Fruit fly (Drosophila melanogaster) whole organism, embryonic: ENCODE results near the gene peb.

Experiments
- Adf1 ChIP-seq: fragments of 200-800 bp; sonication (Bioruptor generic); IDR thresholded peaks from 2 replicates; pipeline ENCODE4 v1.3.6; 2022; ENCODE audit warnings: missing biosample characterization, missing genetic modification characterization
- BtbVII ChIP-seq: fragments of 200-800 bp; sonication (Bioruptor generic); optimal IDR thresholded peaks from 3 replicates; lab custom pipeline; 2017; ENCODE audit warnings: missing biosample characterization, mild to moderate bottlenecking, missing genetic modification characterization
- CG10209 ChIP-seq: fragments of 200-800 bp; sonication (Bioruptor generic); optimal IDR thresholded peaks from 3 replicates; lab custom pipeline; 2017; ENCODE audit warnings: missing biosample characterization, mild to moderate bottlenecking, missing genetic modification characterization, missing genetic modification reagents
- CG11085 ChIP-seq: fragments of 200-800 bp; sonication (Bioruptor generic); IDR thresholded peaks from 2 replicates; pipeline ENCODE4 v1.3.6; 2022; ENCODE audit warnings: missing biosample characterization, missing genetic modification characterization
- CG12219 ChIP-seq: fragments of 200-800 bp; sonication (Bioruptor generic); optimal IDR thresholded peaks from 3 replicates; lab custom pipeline; 2018; ENCODE audit warnings: missing biosample characterization, mild to moderate bottlenecking, missing genetic modification characterization
- CG1233 ChIP-seq: fragments of 200-800 bp; sonication (Bioruptor generic); optimal IDR thresholded peaks from 4 replicates; lab custom pipeline; 2018; ENCODE audit warnings: missing biosample characterization, mild to moderate bottlenecking, missing genetic modification characterization
- CG12769 ChIP-seq: fragments of 200-800 bp; sonication (Bioruptor generic); optimal IDR thresholded peaks from 2 replicates; lab custom pipeline; 2019; ENCODE audit warnings: missing biosample characterization, mild to moderate bottlenecking, missing genetic modification characterization, moderate library complexity
- CG13296 ChIP-seq: fragments of 200-800 bp; sonication (Bioruptor generic); optimal IDR thresholded peaks from 3 replicates; lab custom pipeline; 2018; ENCODE audit warnings: missing biosample characterization, mild to moderate bottlenecking, missing genetic modification characterization
- CG14710 ChIP-seq: fragments of 200-800 bp; sonication (Bioruptor generic); optimal IDR thresholded peaks from 3 replicates; lab custom pipeline; 2019; ENCODE audit warnings: missing biosample characterization, mild to moderate bottlenecking, missing genetic modification characterization, moderate library complexity
- CG15479 ChIP-seq: fragments of 200-800 bp; sonication (Bioruptor generic); optimal IDR thresholded peaks from 3 replicates; lab custom pipeline; 2019; ENCODE audit warnings: missing biosample characterization, mild to moderate bottlenecking, missing genetic modification characterization, moderate library complexity
- CG15696 ChIP-seq: fragments of 200-800 bp; sonication (Bioruptor generic); optimal IDR thresholded peaks from 2 replicates; lab custom pipeline; 2019; ENCODE audit warnings: missing biosample characterization, mild to moderate bottlenecking, missing genetic modification characterization, moderate library complexity
- CG1647 ChIP-seq: fragments of 200-800 bp; sonication (Bioruptor generic); optimal IDR thresholded peaks from 3 replicates; lab custom pipeline; 2016; ENCODE audit warnings: missing biosample characterization, missing genetic modification characterization
- CG18011 ChIP-seq: fragments of 200-800 bp; sonication (Bioruptor generic); optimal IDR thresholded peaks from 2 replicates; lab custom pipeline; 2017; ENCODE audit warnings: missing biosample characterization, missing genetic modification characterization, mild to moderate bottlenecking, moderate library complexity, missing genotype
- CG18619 ChIP-seq: fragments of 200-800 bp; sonication (Bioruptor generic); optimal IDR thresholded peaks from 3 replicates; lab custom pipeline; 2017; ENCODE audit warnings: missing biosample characterization, mild to moderate bottlenecking, missing genetic modification characterization
- CG2875 ChIP-seq: fragments of 200-800 bp; sonication (Bioruptor generic); optimal IDR thresholded peaks from 2 replicates; lab custom pipeline; 2017; ENCODE audit warnings: missing biosample characterization, mild to moderate bottlenecking, missing genetic modification characterization, missing genetic modification reagents
- CG3065 ChIP-seq: fragments of 200-800 bp; sonication (Bioruptor generic); optimal IDR thresholded peaks from 2 replicates; lab custom pipeline; 2016; ENCODE audit warnings: missing biosample characterization, missing genetic modification characterization
- CG34376 ChIP-seq: fragments of 200-800 bp; sonication (Bioruptor generic); optimal IDR thresholded peaks from 2 replicates; lab custom pipeline; 2018; ENCODE audit warnings: missing biosample characterization, mild to moderate bottlenecking, missing genetic modification characterization
- CG3995 ChIP-seq: fragments of 200-800 bp; sonication (Bioruptor generic); optimal IDR thresholded peaks from 3 replicates; lab custom pipeline; 2016; ENCODE audit warnings: missing biosample characterization, missing genetic modification characterization
- CG42726 ChIP-seq: fragments of 200-800 bp; sonication (Bioruptor generic); IDR thresholded peaks from 2 replicates; pipeline ENCODE4 v1.3.6; 2022; ENCODE audit warnings: missing biosample characterization, missing genetic modification characterization; ENCODE audit not compliant: partially characterized antibody
- CG7357 ChIP-seq: fragments of 200-800 bp; sonication (Bioruptor generic); IDR thresholded peaks from 3 replicates; pipeline ENCODE4 v1.3.6; 2022; ENCODE audit warnings: missing biosample characterization, missing genetic modification characterization
- CG7839 ChIP-seq: fragments of 200-800 bp; sonication (Bioruptor generic); optimal IDR thresholded peaks from 3 replicates; lab custom pipeline; 2018; ENCODE audit warnings: missing biosample characterization, mild to moderate bottlenecking, missing genetic modification characterization, moderate library complexity
- Camta ChIP-seq: fragments of 200-800 bp; sonication (Bioruptor generic); optimal IDR thresholded peaks from 2 replicates; lab custom pipeline; 2016; ENCODE audit warnings: missing biosample characterization, missing genetic modification characterization
- CrebB ChIP-seq: fragments of 200-800 bp; sonication (Bioruptor generic); optimal IDR thresholded peaks from 3 replicates; lab custom pipeline; 2018; ENCODE audit warnings: missing biosample characterization, mild to moderate bottlenecking, missing genetic modification characterization
- Dbx ChIP-seq: fragments of 200-800 bp; sonication (Bioruptor generic); IDR thresholded peaks from 3 replicates; pipeline ENCODE4 v1.3.6; 2022; ENCODE audit warnings: missing biosample characterization, missing genetic modification characterization
- Dip3 ChIP-seq: fragments of 200-800 bp; sonication (Bioruptor generic); optimal IDR thresholded peaks from 3 replicates; lab custom pipeline; 2016; ENCODE audit warnings: missing biosample characterization, missing genetic modification characterization
- E2f1 ChIP-seq: fragments of 200-800 bp; sonication (Bioruptor generic); IDR thresholded peaks from 2 replicates; pipeline ENCODE4 v1.3.6; 2022; ENCODE audit warnings: missing biosample characterization, missing genetic modification characterization
- Ets97D ChIP-seq: fragments of 200-800 bp; sonication (Bioruptor generic); optimal IDR thresholded peaks from 3 replicates; lab custom pipeline; 2016; ENCODE audit warnings: missing biosample characterization, missing genetic modification characterization
- Fer3 ChIP-seq: fragments of 200-800 bp; sonication (Bioruptor generic); optimal IDR thresholded peaks from 2 replicates; lab custom pipeline; 2018; ENCODE audit warnings: missing biosample characterization, mild to moderate bottlenecking, missing genetic modification characterization, moderate library complexity
- Hand ChIP-seq: fragments of 200-800 bp; sonication (Bioruptor generic); optimal IDR thresholded peaks from 2 replicates; lab custom pipeline; 2017; ENCODE audit warnings: mild to moderate bottlenecking, missing biosample characterization, missing genetic modification reagents, missing genetic modification characterization
- Hmr ChIP-seq: fragments of 200-800 bp; sonication (Bioruptor generic); optimal IDR thresholded peaks from 3 replicates; lab custom pipeline; 2017; ENCODE audit warnings: mild to moderate bottlenecking, missing biosample characterization, missing genetic modification reagents, missing genetic modification characterization
- NC2β ChIP-seq: fragments of 200-800 bp; sonication (Bioruptor generic); optimal IDR thresholded peaks from 2 replicates; lab custom pipeline; 2016; ENCODE audit warnings: missing biosample characterization, missing genetic modification characterization
- Nf-YC ChIP-seq: fragments of 200-800 bp; optimal IDR thresholded peaks from 3 replicates; lab custom pipeline; 2019; ENCODE audit warnings: missing biosample characterization, mild to moderate bottlenecking, missing genetic modification characterization, moderate library complexity
- NfI ChIP-seq: fragments of 200-800 bp; sonication (Bioruptor generic); optimal IDR thresholded peaks from 3 replicates; lab custom pipeline; 2018; ENCODE audit warnings: missing biosample characterization, mild to moderate bottlenecking, missing genetic modification characterization, moderate library complexity
- Rx ChIP-seq: fragments of 200-800 bp; sonication (Bioruptor generic); IDR thresholded peaks from 2 replicates; pipeline ENCODE4 v1.3.6; 2022; ENCODE audit warnings: missing biosample characterization, missing genetic modification characterization
- Sin3A ChIP-seq: fragments of >200 bp; optimal IDR thresholded peaks from 2 replicates; lab custom pipeline; 2018
- eyg ChIP-seq: fragments of 200-800 bp; sonication (Bioruptor generic); optimal IDR thresholded peaks from 3 replicates; lab custom pipeline; 2016; ENCODE audit warnings: missing biosample characterization, missing genetic modification characterization
- gro ChIP-seq: fragments of 200-800 bp; sonication (Bioruptor generic); optimal IDR thresholded peaks from 2 replicates; lab custom pipeline; 2016; ENCODE audit warnings: missing biosample characterization, missing genetic modification characterization
- gt ChIP-seq: fragments of 200-800 bp; sonication (Bioruptor generic); IDR thresholded peaks from 2 replicates; pipeline ENCODE4 v1.3.6; 2022; ENCODE audit warnings: missing biosample characterization, missing genetic modification characterization
- hbn ChIP-seq: fragments of 200-800 bp; sonication (Bioruptor generic); IDR thresholded peaks from 2 replicates; pipeline ENCODE4 v1.3.6; 2022; ENCODE audit warnings: missing biosample characterization, missing genetic modification characterization; ENCODE audit not compliant: partially characterized antibody
- ind ChIP-seq: fragments of 200-800 bp; sonication (Bioruptor generic); optimal IDR thresholded peaks from 3 replicates; lab custom pipeline; 2016; ENCODE audit warnings: missing biosample characterization, missing genetic modification characterization
- mam ChIP-seq: fragments of 200-800 bp; sonication (Bioruptor generic); optimal IDR thresholded peaks from 3 replicates; lab custom pipeline; 2016; ENCODE audit warnings: missing biosample characterization, missing genetic modification characterization
- mld ChIP-seq: fragments of 200-800 bp; sonication (Bioruptor generic); IDR thresholded peaks from 3 replicates; pipeline ENCODE4 v1.3.6; 2022; ENCODE audit warnings: missing biosample characterization, missing genetic modification characterization; ENCODE audit not compliant: partially characterized antibody
- rib ChIP-seq: fragments of 200-800 bp; sonication (Bioruptor generic); IDR thresholded peaks from 2 replicates; pipeline ENCODE4 v1.3.6; 2022; ENCODE audit warnings: missing biosample characterization, missing genetic modification characterization
- ro ChIP-seq: fragments of 200-800 bp; sonication (Bioruptor generic); IDR thresholded peaks from 2 replicates; pipeline ENCODE4 v1.3.6; 2022; ENCODE audit warnings: missing biosample characterization, missing genetic modification characterization
- sd ChIP-seq: fragments of 200-800 bp; sonication (Bioruptor generic); optimal IDR thresholded peaks from 3 replicates; lab custom pipeline; 2018; ENCODE audit warnings: missing biosample characterization, mild to moderate bottlenecking, missing genetic modification characterization, moderate library complexity
- sisA ChIP-seq: fragments of 200-800 bp; sonication (Bioruptor generic); IDR thresholded peaks from 2 replicates; pipeline ENCODE4 v1.3.6; 2022; ENCODE audit warnings: missing biosample characterization, missing genetic modification characterization
- slbo ChIP-seq: fragments of 200-800 bp; sonication (Bioruptor generic); IDR thresholded peaks from 2 replicates; pipeline ENCODE4 v1.3.6; 2022; ENCODE audit warnings: missing biosample characterization, missing genetic modification characterization
- stwl ChIP-seq: fragments of 200-800 bp; sonication (Bioruptor generic); optimal IDR thresholded peaks from 3 replicates; lab custom pipeline; 2018; ENCODE audit warnings: missing biosample characterization, mild to moderate bottlenecking, missing genetic modification characterization, moderate library complexity
- zfh2 ChIP-seq: fragments of 200-800 bp; sonication (Bioruptor generic); optimal IDR thresholded peaks from 2 replicates; lab custom pipeline; 2016; ENCODE audit warnings: missing biosample characterization, missing genetic modification characterization

peb gene

dm6 chrX:4589951-4590771 is 27.2 kb upstream of the peb start (continued):
- TF ChIP-seq CG3065: peak; percentile 60
- TF ChIP-seq Camta (GFP tag; lab: Kevin White, UChicago): no peak
- TF ChIP-seq CG7357 (GFP tag; lab: Robert Waterston, UW): peak; percentile 84
- peak; percentile 82 for TF ChIP-seq Dbx (GFP tag; lab: Robert Waterston, UW)
- peak; percentile 76 for TF ChIP-seq CG15696 (tag; lab: Kevin White, UChicago)
- TF ChIP-seq gt: peak; percentile 78
- peak; percentile 4 for TF ChIP-seq BtbVII (GFP tag; lab: Kevin White, UChicago)
- TF ChIP-seq CrebB (tag; lab: Kevin White, UChicago): peak; percentile 80
- TF ChIP-seq CG10209 (GFP tag; lab: Kevin White, UChicago): peak; percentile 85
- TF ChIP-seq zfh2 (GFP tag; lab: Kevin White, UChicago): no peak
- peak; percentile 8 for TF ChIP-seq sd (tag; lab: Kevin White, UChicago)
- no peak for TF ChIP-seq Dip3
- peak; percentile 88 for TF ChIP-seq E2f1 (GFP tag; lab: Robert Waterston, UW)
- TF ChIP-seq CG42726 (GFP tag; lab: Robert Waterston, UW): no peak
- peak; percentile 42 for TF ChIP-seq Hand
- TF ChIP-seq CG2875 (GFP tag; lab: Kevin White, UChicago): peak; percentile 75
- peak; percentile 82 for TF ChIP-seq Hmr
- peak; percentile 73 for TF ChIP-seq CG18619 (GFP tag; lab: Kevin White, UChicago)
- peak; percentile 23; the same call in 1 of the 2 replicates for TF ChIP-seq rib (GFP tag; lab: Robert Waterston, UW)
- TF ChIP-seq NC2β (GFP tag; lab: Kevin White, UChicago): peak; percentile 66
- peak; percentile 84 for TF ChIP-seq ro (GFP tag; lab: Robert Waterston, UW)
- TF ChIP-seq Fer3 (tag; lab: Kevin White, UChicago): peak; percentile 70
- TF ChIP-seq stwl: no peak
- no peak for TF ChIP-seq mld (GFP tag; lab: Robert Waterston, UW)
- TF ChIP-seq gro (GFP tag; lab: Kevin White, UChicago): no peak
- peak; percentile 77 for TF ChIP-seq NfI (GFP tag; lab: Kevin White, UChicago)
- peak; percentile 71 for TF ChIP-seq CG1233 (GFP tag; lab: Kevin White, UChicago)
- peak; percentile 52 for TF ChIP-seq mam (GFP tag; lab: Kevin White, UChicago)
- no peak for TF ChIP-seq CG15479 (GFP tag; lab: Kevin White, UChicago)
- TF ChIP-seq sisA: peak; percentile 91
- TF ChIP-seq Adf1 (GFP tag; lab: Robert Waterston, UW): peak; percentile 75
- peak; percentile 83 for TF ChIP-seq CG12219 (GFP tag; lab: Kevin White, UChicago)
- TF ChIP-seq Ets97D: no peak
- no peak for TF ChIP-seq CG1647 (GFP tag; lab: Kevin White, UChicago)
- TF ChIP-seq CG11085 (GFP tag; lab: Robert Waterston, UW): peak; percentile 78
- TF ChIP-seq CG18011: peak; percentile 62
- TF ChIP-seq slbo: peak; percentile 93
- TF ChIP-seq ind (GFP tag; lab: Kevin White, UChicago): peak; percentile 79
- TF ChIP-seq hbn (GFP tag; lab: Robert Waterston, UW): no peak
- TF ChIP-seq CG34376 (GFP tag; lab: Kevin White, UChicago): no peak
- TF ChIP-seq eyg (GFP tag; lab: Kevin White, UChicago): no peak
- TF ChIP-seq CG14710 (tag; lab: Kevin White, UChicago): peak; percentile 51
- TF ChIP-seq Rx: peak; percentile 92
- peak; percentile 26 for TF ChIP-seq CG13296 (GFP tag; lab: Kevin White, UChicago)
- peak; percentile 93 for TF ChIP-seq CG12769
- no peak for TF ChIP-seq Sin3A (lab: Kevin White, UChicago)
- TF ChIP-seq Nf-YC (tag; lab: Kevin White, UChicago): peak; percentile 96
- no peak for TF ChIP-seq CG3995 (GFP tag; lab: Kevin White, UChicago)
- peak; percentile 79 for TF ChIP-seq CG7839 (tag; lab: Kevin White, UChicago)
